Fruit fly (Drosophila melanogaster): Measurements from ENCODE around the gene CG32188.

DNA sequence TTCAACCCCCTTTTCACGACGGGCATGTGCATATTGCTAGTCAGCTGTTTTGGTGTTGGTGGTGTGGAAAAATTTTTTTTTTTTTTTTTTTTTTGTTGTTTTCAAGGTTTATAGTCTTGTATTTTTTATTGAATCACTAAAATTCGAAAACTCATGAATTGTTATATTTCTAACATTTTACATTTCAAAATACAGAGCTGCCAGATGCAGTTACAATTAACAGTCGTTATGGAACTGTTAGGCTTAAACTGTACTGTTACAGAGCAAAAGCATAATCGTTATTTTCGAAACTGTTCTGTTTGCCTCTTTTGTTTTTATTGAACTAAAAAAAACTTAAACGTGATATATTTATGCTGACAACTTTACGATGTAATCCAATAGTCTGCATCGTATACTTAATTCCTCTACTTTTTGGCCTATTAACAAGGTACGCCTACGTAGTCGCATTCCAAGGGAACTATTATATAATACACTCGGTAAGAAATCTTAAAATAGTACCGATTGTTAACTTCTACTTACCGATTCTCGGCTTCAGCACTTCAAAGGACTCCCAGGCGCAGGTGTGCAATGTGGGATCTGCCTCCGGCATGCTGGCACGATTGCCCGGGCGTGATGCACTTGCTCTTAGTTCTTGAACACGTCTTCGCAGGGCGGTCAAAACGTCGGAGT, 26.9 kb downstream of the CG32188 start, which contains the start of gene CG32187:
- TF ChIP-seq Ets98B (GFP tag; IDR thresholded peaks at IDR 0.05) = no peak
- no peak for TF ChIP-seq CG10348 (GFP tag; IDR thresholded peaks at IDR 0.05)
- TF ChIP-seq CG8159 (tag; optimal IDR thresholded peaks at IDR 0.05) = no peak
- TF ChIP-seq CG8301 (tag; optimal IDR thresholded peaks at IDR 0.05) = no peak
- no peak for TF ChIP-seq EcR (GFP tag; optimal IDR thresholded peaks at IDR 0.05)
- no peak for TF ChIP-seq CG12605 (GFP tag; IDR thresholded peaks at IDR 0.05)
- no peak for TF ChIP-seq D1 (tag; optimal IDR thresholded peaks at IDR 0.05)
- TF ChIP-seq CG17806 (tag; optimal IDR thresholded peaks at IDR 0.05) = no peak
- no peak for TF ChIP-seq Pif1A (GFP tag; optimal IDR thresholded peaks at IDR 0.05)
- no peak for TF ChIP-seq CG9948 (tag; optimal IDR thresholded peaks at IDR 0.05)
- no peak for TF ChIP-seq CG4496 (GFP tag; IDR thresholded peaks at IDR 0.05)
- TF ChIP-seq CG13204 (GFP tag; optimal IDR thresholded peaks at IDR 0.05) = no peak
- TF ChIP-seq fd96Ca (GFP tag; IDR thresholded peaks at IDR 0.05) = no peak

Data from whole organism, pupa.